ENCODE assay signal across 6 worm cellular contexts in genomic region chrV:459464-459863, ce11.
TF ChIP-seq lines count a peak whose summit lies in the region.

Gene nhr-203 (plus strand): TSS chrV:459795.

TF ChIP-seq in whole organism, L1 larva, 84 proteins besides CTCF, POLR2A, EP300 and RAD21 (continues in another document):
- no peak for TF ChIP-seq nhr-77 (tag; optimal IDR thresholded peaks at IDR 0.05; lab: Kevin White, UChicago)
- no peak for TF ChIP-seq nhr-76 (tag; optimal IDR thresholded peaks at IDR 0.05; lab: Kevin White, UChicago)
- TF ChIP-seq C34B4.2 (tag; optimal IDR thresholded peaks at IDR 0.05; lab: Kevin White, UChicago): no peak
- no peak for TF ChIP-seq egl-27 (tag; optimal IDR thresholded peaks at IDR 0.05; lab: Kevin White, UChicago)
- no peak for TF ChIP-seq C04F5.9 (tag; optimal IDR thresholded peaks at IDR 0.05; lab: Kevin White, UChicago)
- TF ChIP-seq lin-14 (GFP tag; optimal IDR thresholded peaks at IDR 0.05; lab: Kevin White, UChicago): no peak
- no peak for TF ChIP-seq zip-4 (GFP tag; optimal IDR thresholded peaks at IDR 0.05; lab: Kevin White, UChicago)
- no peak for TF ChIP-seq vab-15 (tag; optimal IDR thresholded peaks at IDR 0.05; lab: Kevin White, UChicago)
- TF ChIP-seq lir-3 (tag; optimal IDR thresholded peaks at IDR 0.05; lab: Kevin White, UChicago; ENCODE audit: poor library complexity): no peak
- TF ChIP-seq nhr-20 (tag; optimal IDR thresholded peaks at IDR 0.05; lab: Kevin White, UChicago): peak; percentile 48
- no peak for TF ChIP-seq nhr-28 (tag; optimal IDR thresholded peaks at IDR 0.05; lab: Kevin White, UChicago)
- no peak for TF ChIP-seq ets-5 (GFP tag; IDR thresholded peaks at IDR 0.05; lab: Robert Waterston, UW)
- peak in 1 of 2 experiments; percentile 39 for TF ChIP-seq lin-35 (GFP tag; optimal IDR thresholded peaks at IDR 0.05; lab: Kevin White, UChicago)
- no peak for TF ChIP-seq ceh-63 (GFP tag; optimal IDR thresholded peaks at IDR 0.05; lab: Kevin White, UChicago)
- no peak for TF ChIP-seq ceh-8 (GFP tag; optimal IDR thresholded peaks at IDR 0.05; lab: Kevin White, UChicago)
- TF ChIP-seq sup-37 (GFP tag; optimal IDR thresholded peaks at IDR 0.05; lab: Kevin White, UChicago): no peak

TF ChIP-seq in whole organism, L2 larva, 48 proteins besides CTCF, POLR2A, EP300 and RAD21 (continues in another document):
- TF ChIP-seq unc-55 (GFP tag; optimal IDR thresholded peaks at IDR 0.05; lab: Kevin White, UChicago) (no peak), crh-2 (tag; optimal IDR thresholded peaks at IDR 0.05; lab: Kevin White, UChicago) (peak; percentile 45), nhr-6 (tag; optimal IDR thresholded peaks at IDR 0.05; lab: Kevin White, UChicago) (no peak), gmeb-1 (tag; optimal IDR thresholded peaks at IDR 0.05; lab: Kevin White, UChicago) (peak; percentile 37), sma-9 (GFP tag; optimal IDR thresholded peaks at IDR 0.05; lab: Kevin White, UChicago) (peak; percentile 80), sma-9 (tag; optimal IDR thresholded peaks at IDR 0.05; lab: Kevin White, UChicago) (no peak), F13H6.1 (tag; optimal IDR thresholded peaks at IDR 0.05; lab: Kevin White, UChicago) (peak; percentile 1), C34F6.9 (tag; optimal IDR thresholded peaks at IDR 0.05; lab: Kevin White, UChicago) (no peak), blmp-1 (tag; optimal IDR thresholded peaks at IDR 0.05; lab: Kevin White, UChicago; ENCODE audit: insufficient read depth) (no peak), mdl-1 (tag; optimal IDR thresholded peaks at IDR 0.05; lab: Kevin White, UChicago) (no peak), lsy-2 (tag; optimal IDR thresholded peaks at IDR 0.05; lab: Kevin White, UChicago) (no peak), elt-1 (tag; optimal IDR thresholded peaks at IDR 0.05; lab: Kevin White, UChicago) (no peak), ztf-1 (GFP tag; conservative IDR thresholded peaks at IDR 0.05; lab: Robert Waterston, UW) (no peak), peb-1 (tag; optimal IDR thresholded peaks at IDR 0.05; lab: Kevin White, UChicago) (no peak), egl-27 (tag; optimal IDR thresholded peaks at IDR 0.05; lab: Kevin White, UChicago) (no peak), ZK546.5 (tag; optimal IDR thresholded peaks at IDR 0.05; lab: Kevin White, UChicago) (no peak)

TF ChIP-seq in whole organism, L3 larva, 47 proteins besides CTCF, POLR2A, EP300 and RAD21:
- TF ChIP-seq fkh-2 (tag; optimal IDR thresholded peaks at IDR 0.05; lab: Kevin White, UChicago) (no peak), skn-1 (tag; optimal IDR thresholded peaks at IDR 0.05; lab: Kevin White, UChicago) (peak; percentile 5), elt-2 (tag; optimal IDR thresholded peaks at IDR 0.05; lab: Kevin White, UChicago) (peak; percentile 91), nhr-23 (tag; optimal IDR thresholded peaks at IDR 0.05; lab: Kevin White, UChicago) (no peak), pqm-1 (tag; optimal IDR thresholded peaks at IDR 0.05; lab: Kevin White, UChicago) (peak; percentile 97), pha-4 (tag; optimal IDR thresholded peaks at IDR 0.05; lab: Kevin White, UChicago) (peak; percentile 28)
TF ChIP-seq in whole organism, L3 larva: peak in this region for 4.

TF ChIP-seq in whole organism, L4 larva, 104 proteins besides CTCF, POLR2A, EP300 and RAD21 (continues in another document):
- TF ChIP-seq ceh-20 (GFP tag; IDR thresholded peaks at IDR 0.05; lab: Robert Waterston, UW) (no peak), ceh-62 (tag; optimal IDR thresholded peaks at IDR 0.05; lab: Kevin White, UChicago) (no peak), hif-1 (tag; optimal IDR thresholded peaks at IDR 0.05; lab: Kevin White, UChicago) (peak in 1 of 2 experiments; percentile 14), aly-2 (tag; optimal IDR thresholded peaks at IDR 0.05; lab: Kevin White, UChicago) (no peak), cey-2 (tag; optimal IDR thresholded peaks at IDR 0.05; lab: Kevin White, UChicago; ENCODE audit: borderline replicate concordance, insufficient read depth) (no peak), daf-8 (GFP tag; IDR thresholded peaks at IDR 0.05; lab: Robert Waterston, UW) (no peak), lir-3 (tag; optimal IDR thresholded peaks at IDR 0.05; lab: Kevin White, UChicago) (no peak), madf-5 (GFP tag; IDR thresholded peaks at IDR 0.05; lab: Robert Waterston, UW) (no peak), nhr-48 (tag; optimal IDR thresholded peaks at IDR 0.05; lab: Kevin White, UChicago) (peak; percentile 49), nhr-237 (tag; optimal IDR thresholded peaks at IDR 0.05; lab: Kevin White, UChicago) (no peak), Y5F2A.4 (GFP tag; optimal IDR thresholded peaks at IDR 0.05; lab: Kevin White, UChicago) (no peak), mes-2 (tag; optimal IDR thresholded peaks at IDR 0.05; lab: Kevin White, UChicago; ENCODE audit: poor library complexity, severe bottlenecking) (peak; percentile 39), T26A8.4 (GFP tag; IDR thresholded peaks at IDR 0.05; lab: Robert Waterston, UW) (no peak), T20F7.1 (GFP tag; optimal IDR thresholded peaks at IDR 0.05; lab: Kevin White, UChicago) (no peak), ZK337.2 (GFP tag; IDR thresholded peaks at IDR 0.05; lab: Robert Waterston, UW) (no peak), sdz-12 (GFP tag; optimal IDR thresholded peaks at IDR 0.05; lab: Kevin White, UChicago) (no peak), lin-38 (GFP tag; IDR thresholded peaks at IDR 0.05; lab: Robert Waterston, UW) (no peak), mep-1 (tag; optimal IDR thresholded peaks at IDR 0.05; lab: Kevin White, UChicago) (no peak), pha-4 (GFP tag; IDR thresholded peaks at IDR 0.05; lab: Robert Waterston, UW) (no peak), pha-4 (tag; optimal IDR thresholded peaks at IDR 0.05; lab: Kevin White, UChicago) (no peak)

TF ChIP-seq in whole organism, late embryonic, 69 proteins besides CTCF, POLR2A, EP300 and RAD21:
- no peak for TF ChIP-seq ceh-2 (tag; optimal IDR thresholded peaks at IDR 0.05; lab: Kevin White, UChicago)
- TF ChIP-seq elt-2 (tag; optimal IDR thresholded peaks at IDR 0.05; lab: Kevin White, UChicago): peak; percentile 26

TF ChIP-seq in whole organism, young adult, 124 proteins besides CTCF, POLR2A, EP300 and RAD21:
- TF ChIP-seq ztf-6 (GFP tag; IDR thresholded peaks at IDR 0.05; lab: Robert Waterston, UW) (no peak), nhr-27 (tag; optimal IDR thresholded peaks at IDR 0.05; lab: Kevin White, UChicago) (no peak), ceh-91 (GFP tag; IDR thresholded peaks at IDR 0.05; lab: Robert Waterston, UW) (no peak), madf-3 (GFP tag; IDR thresholded peaks at IDR 0.05; lab: Robert Waterston, UW) (no peak), nhr-80 (tag; optimal IDR thresholded peaks at IDR 0.05; lab: Kevin White, UChicago) (peak; percentile 67), ceh-40 (GFP tag; IDR thresholded peaks at IDR 0.05; lab: Robert Waterston, UW) (no peak), B0035.1 (tag; optimal IDR thresholded peaks at IDR 0.05; lab: Kevin White, UChicago) (no peak), let-607 (tag; optimal IDR thresholded peaks at IDR 0.05; lab: Kevin White, UChicago) (no peak)
